Fruit fly (Drosophila melanogaster): ENCODE measurements around the gene eIF2beta.
A peak's percentile ranks its signal among the peaks of the same experiment; 100 is the strongest.

Gene eIF2beta

dm6 chr3L:12501249-12501648 is 25.3 kb downstream of the eIF2beta start, which contains the start of the genes CG10638 and CG10681 (continued):
- no peak for TF ChIP-seq lov (optimal IDR thresholded peaks at IDR 0.05)
- TF ChIP-seq lov (GFP tag; IDR thresholded peaks at IDR 0.05), result no peak
- TF ChIP-seq cas (GFP tag; IDR thresholded peaks at IDR 0.05), result no peak
- TF ChIP-seq run (tag; optimal IDR thresholded peaks at IDR 0.05), result no peak
- TF ChIP-seq Xrp1 (GFP tag; IDR thresholded peaks at IDR 0.05), result peak; percentile 47
- TF ChIP-seq aop (GFP tag; IDR thresholded peaks at IDR 0.05), result no peak
- peak; percentile 79 for TF ChIP-seq Ets65A (GFP tag)
- peak; percentile 48 for TF ChIP-seq Chrac-16 (GFP tag; optimal IDR thresholded peaks at IDR 0.05)
- TF ChIP-seq pita (GFP tag; optimal IDR thresholded peaks at IDR 0.05), result no peak
- no peak for TF ChIP-seq cad (GFP tag; optimal IDR thresholded peaks at IDR 0.05)
- no peak for TF ChIP-seq ara (GFP tag; IDR thresholded peaks at IDR 0.05)
- peak; percentile 10 for TF ChIP-seq CG4854 (GFP tag; optimal IDR thresholded peaks at IDR 0.05)
- no peak for TF ChIP-seq grn (GFP tag; optimal IDR thresholded peaks at IDR 0.05)
- TF ChIP-seq Bteb2 (GFP tag; optimal IDR thresholded peaks at IDR 0.05), result peak; percentile 25
- no peak for TF ChIP-seq CG33557 (GFP tag; optimal IDR thresholded peaks at IDR 0.05)
- TF ChIP-seq nmo (GFP tag; optimal IDR thresholded peaks at IDR 0.05), result peak; percentile 55
- no peak for TF ChIP-seq vnd (GFP tag; IDR thresholded peaks at IDR 0.05; ENCODE audit: partially characterized antibody)
- peak in 1 of 2 experiments; percentile 50 for TF ChIP-seq dpn (GFP tag; optimal IDR thresholded peaks at IDR 0.05)
- TF ChIP-seq hkb (optimal IDR thresholded peaks at IDR 0.05), result no peak
- peak; percentile 44; the same call in 1 of the 2 replicates for TF ChIP-seq hkb (GFP tag; IDR thresholded peaks at IDR 0.05)
- no peak for TF ChIP-seq Gsc (GFP tag; IDR thresholded peaks at IDR 0.05)
- no peak for TF ChIP-seq Nf-YA (GFP tag; IDR thresholded peaks at IDR 0.05)
- no peak for TF ChIP-seq ham (GFP tag; IDR thresholded peaks at IDR 0.05)
- TF ChIP-seq wdn (GFP tag; IDR thresholded peaks at IDR 0.05), result no peak
- peak; percentile 58 for TF ChIP-seq CG11504 (tag; optimal IDR thresholded peaks at IDR 0.05)
- no peak for TF ChIP-seq Ravus (GFP tag; IDR thresholded peaks at IDR 0.05)
- no peak for TF ChIP-seq sens-2 (GFP tag; IDR thresholded peaks at IDR 0.05)
- no peak for TF ChIP-seq Oaz (GFP tag; IDR thresholded peaks at IDR 0.05)
- TF ChIP-seq CG10543 (GFP tag; optimal IDR thresholded peaks at IDR 0.05), result peak; percentile 9
- no peak for TF ChIP-seq Mrtf (GFP tag; IDR thresholded peaks at IDR 0.05)
- TF ChIP-seq mirr (GFP tag; optimal IDR thresholded peaks at IDR 0.05), result no peak
- TF ChIP-seq CG17612 (GFP tag; IDR thresholded peaks at IDR 0.05), result no peak
- no peak for TF ChIP-seq ci (GFP tag; IDR thresholded peaks at IDR 0.05)
- no peak for TF ChIP-seq CG6654 (GFP tag; optimal IDR thresholded peaks at IDR 0.05)
- TF ChIP-seq CG18262 (tag; optimal IDR thresholded peaks at IDR 0.05), result peak; percentile 49
- peak; percentile 12 for TF ChIP-seq CG10979 (tag; optimal IDR thresholded peaks at IDR 0.05)
- no peak for TF ChIP-seq Neu2 (GFP tag; optimal IDR thresholded peaks at IDR 0.05; ENCODE audit: borderline replicate concordance)
- no peak for TF ChIP-seq prd (optimal IDR thresholded peaks at IDR 0.05)
- no peak for TF ChIP-seq prd (GFP tag; IDR thresholded peaks at IDR 0.05)
- no peak for TF ChIP-seq pan (optimal IDR thresholded peaks at IDR 0.05)
- TF ChIP-seq pan (GFP tag; optimal IDR thresholded peaks at IDR 0.05 in 1 of 2, IDR thresholded peaks at IDR 0.05 in 1 of 2), result no peak
- TF ChIP-seq Poxn (GFP tag; IDR thresholded peaks at IDR 0.05), result no peak
- TF ChIP-seq Rfx (GFP tag; IDR thresholded peaks at IDR 0.05), result peak; percentile 21; the same call in 1 of the 2 replicates
- TF ChIP-seq CG8944 (GFP tag; optimal IDR thresholded peaks at IDR 0.05), result no peak
- TF ChIP-seq CG8924 (tag; optimal IDR thresholded peaks at IDR 0.05), result peak; percentile 49
- TF ChIP-seq CG2712 (tag; optimal IDR thresholded peaks at IDR 0.05), result peak; percentile 54
- peak; percentile 49 for TF ChIP-seq Dp (GFP tag; optimal IDR thresholded peaks at IDR 0.05)
- TF ChIP-seq CG10366 (GFP tag; IDR thresholded peaks at IDR 0.05), result no peak
- TF ChIP-seq gfzf (GFP tag; optimal IDR thresholded peaks at IDR 0.05), result peak; percentile 68
- no peak for TF ChIP-seq dmrt99B (tag; optimal IDR thresholded peaks at IDR 0.05)
- TF ChIP-seq HmgD (GFP tag; optimal IDR thresholded peaks at IDR 0.05), result no peak
- peak; percentile 62 for TF ChIP-seq CG9932 (GFP tag; IDR thresholded peaks at IDR 0.05)
- peak; percentile 13 for TF ChIP-seq Hmr (GFP tag; optimal IDR thresholded peaks at IDR 0.05)
- peak; percentile 43 for TF ChIP-seq CG1603 (tag; optimal IDR thresholded peaks at IDR 0.05)
